Fruit fly (Drosophila melanogaster): ENCODE results near the gene CG44013.

DNA sequence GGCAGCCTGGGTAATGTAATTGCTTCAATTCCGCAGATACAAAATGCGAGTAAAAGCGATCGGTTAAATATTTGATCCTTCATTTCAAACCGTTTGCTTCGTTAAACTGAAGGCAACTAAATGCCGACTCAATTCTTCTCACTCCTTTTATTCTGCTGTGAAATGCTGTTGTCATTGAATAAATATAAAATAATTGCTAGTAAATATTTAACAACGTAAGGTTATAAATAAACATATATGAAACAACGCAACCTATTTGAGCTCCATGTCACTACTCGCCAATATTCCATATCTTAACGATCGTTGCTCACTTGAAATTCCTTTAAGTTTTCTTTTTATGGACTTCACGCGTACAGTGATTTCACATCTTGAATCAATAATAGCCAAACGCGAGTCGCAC is at the start of gene CG44013:
- TF ChIP-seq Jra (GFP tag; optimal IDR thresholded peaks at IDR 0.05) (no peak), OdsH (GFP tag; optimal IDR thresholded peaks at IDR 0.05) (no peak), Myc (optimal IDR thresholded peaks at IDR 0.05) (no peak)
